Fruit fly (Drosophila melanogaster): ENCODE results near the gene CG7099.

DNA sequence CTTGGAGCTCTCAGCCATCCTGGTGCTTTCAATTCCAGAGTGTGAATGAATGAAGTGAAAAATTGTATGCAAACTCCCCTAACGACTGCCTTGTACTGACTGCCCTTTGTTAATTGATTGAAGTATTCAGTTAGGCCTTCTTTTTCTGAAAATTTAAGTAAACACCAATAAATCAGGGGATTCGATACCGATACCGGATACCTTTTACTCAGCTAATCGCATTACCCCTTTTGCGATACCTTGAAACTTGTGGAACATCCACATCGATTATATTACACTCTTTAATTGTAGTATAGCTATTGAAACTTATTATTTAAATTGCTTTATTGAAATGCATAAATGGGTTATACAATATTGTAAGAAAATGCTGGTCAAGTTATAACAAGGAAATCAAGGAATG is 8.7 kb downstream of the CG7099 start, which contains the start of gene CG16957:
- TF ChIP-seq CG31365 (tag; optimal IDR thresholded peaks at IDR 0.05): no peak
- TF ChIP-seq CG18262 (tag; optimal IDR thresholded peaks at IDR 0.05): no peak
- TF ChIP-seq CG12659 (GFP tag; optimal IDR thresholded peaks at IDR 0.05): no peak
- no peak for TF ChIP-seq CG12391 (tag; optimal IDR thresholded peaks at IDR 0.05)

All from whole organism, embryonic.